Worm (Caenorhabditis elegans) whole organism, L4/young adult: ENCODE data around the gene F38B2.6.

ENCODE experiments used
- W03F9.2 ChIP-seq: fragments of 150-350 bp; optimal IDR thresholded peaks from 2 replicates; lab custom pipeline; 2014; ENCODE audit warnings: missing biosample characterization, missing genetic modification characterization
- dao-5 ChIP-seq: sonication (generic microtip); optimal IDR thresholded peaks from 2 replicates; lab custom pipeline; 2016; ENCODE audit warnings: missing genotype, missing genetic modification characterization, moderate library complexity, missing compliant biosample characterization
- him-1 ChIP-seq: sonication (generic microtip); optimal IDR thresholded peaks from 2 replicates; lab custom pipeline; 2016; ENCODE audit warnings: missing genotype, missing genetic modification reagents, missing genetic modification characterization, missing compliant biosample characterization

DNA sequence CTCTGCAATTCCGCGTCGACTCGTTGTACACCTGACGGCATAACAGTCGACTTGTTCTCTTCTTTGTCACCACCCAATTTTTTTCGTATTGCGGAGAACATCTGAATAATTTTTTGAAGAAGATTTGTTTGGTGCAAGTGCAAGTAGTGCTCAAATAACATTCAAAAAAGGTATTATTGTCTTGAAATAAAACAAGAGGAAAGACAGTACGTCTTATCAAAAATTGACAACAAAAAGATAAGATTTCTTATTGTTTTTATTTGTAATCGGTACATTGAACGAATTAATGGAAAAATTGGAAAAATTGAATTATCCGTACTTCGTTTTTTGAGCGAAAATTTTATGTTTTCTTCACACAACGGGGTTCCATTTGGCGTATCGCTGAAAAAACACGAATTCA lies 24.7 kb upstream of the F38B2.6 start, which contains the start of gene F08G12.1:
- TF ChIP-seq W03F9.2 (tag; lab: Kevin White, UChicago) (no peak), him-1 (tag; lab: Kevin White, UChicago) (no peak), dao-5 (tag; lab: Kevin White, UChicago) (no peak)
